Worm (Caenorhabditis elegans) whole organism, mixed stage, embryonic: ENCODE results near the gene srd-55.

Experiments used
- drap-1 ChIP-seq: fragments of 200-800 bp; sonication (Bioruptor generic); optimal IDR thresholded peaks from 3 replicates; lab custom pipeline; 2018; ENCODE audit warnings: mild to moderate bottlenecking, missing genetic modification characterization, missing compliant biosample characterization
- elt-3 ChIP-seq: fragments of 150-350 bp; optimal IDR thresholded peaks from 2 replicates; lab custom pipeline; 2014; ENCODE audit warnings: missing biosample characterization, missing genetic modification characterization
- lin-13 ChIP-seq: fragments of 150-350 bp; optimal IDR thresholded peaks from 2 replicates; lab custom pipeline; 2014; ENCODE audit warnings: missing biosample characterization, missing genetic modification characterization
- mep-1 ChIP-seq: fragments of 150-350 bp; optimal IDR thresholded peaks from 2 replicates; lab custom pipeline; 2017; ENCODE audit warnings: missing biosample characterization, missing genetic modification reagents, missing genetic modification characterization, inconsistent platforms
- pha-4 ChIP-seq: fragments of 150-350 bp; optimal IDR thresholded peaks from 2 replicates; lab custom pipeline; 2018; ENCODE audit warnings: missing biosample characterization, missing genetic modification reagents, missing genetic modification characterization
- sem-2 ChIP-seq: fragments of 200-800 bp; sonication (Bioruptor generic); optimal IDR thresholded peaks from 2 replicates; lab custom pipeline; 2018; ENCODE audit warnings: mild to moderate bottlenecking, missing genetic modification characterization, missing compliant biosample characterization
- unc-120 ChIP-seq: sonication (generic microtip); optimal IDR thresholded peaks from 2 replicates; lab custom pipeline; 2017; ENCODE audit warnings: missing genetic modification characterization, missing compliant biosample characterization; ENCODE audit not compliant: poor library complexity, severe bottlenecking
- unc-62 ChIP-seq: fragments of 150-350 bp; optimal IDR thresholded peaks from 2 replicates; lab custom pipeline; 2014; ENCODE audit warnings: missing biosample characterization, missing genetic modification reagents, missing genetic modification characterization
- ztf-11 ChIP-seq: fragments of 150-350 bp; optimal IDR thresholded peaks from 2 replicates; lab custom pipeline; 2014; ENCODE audit warnings: missing biosample characterization, missing genetic modification characterization

DNA sequence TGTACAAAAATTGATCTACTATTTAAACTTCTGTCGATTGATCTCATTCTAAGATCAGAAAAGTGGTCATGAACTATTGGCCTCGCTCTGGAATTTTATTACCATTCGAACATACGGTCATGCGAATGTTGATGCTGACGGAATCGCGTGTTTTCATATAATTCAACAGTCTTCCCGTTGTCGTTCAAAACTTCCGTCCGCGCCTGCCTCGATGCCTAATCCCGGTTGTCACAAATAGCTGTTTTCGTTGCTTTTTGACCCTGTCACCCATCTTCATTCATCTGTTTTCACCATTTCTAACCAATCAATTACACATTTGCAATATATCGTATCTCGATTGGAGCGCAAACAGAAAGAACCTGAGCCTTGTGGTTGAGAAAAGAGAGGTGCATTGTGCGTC is 14.9 kb upstream of the srd-55 start:
- TF ChIP-seq ztf-11 (no peak), sem-2 (no peak), lin-13 (tag; lab: Kevin White, UChicago) (no peak), drap-1 (GFP tag; lab: Kevin White, UChicago) (no peak), unc-120 (tag; lab: Kevin White, UChicago) (no peak), pha-4 (tag; lab: Kevin White, UChicago) (no peak), mep-1 (no peak), unc-62 (GFP tag; lab: Kevin White, UChicago) (no peak), elt-3 (tag; lab: Kevin White, UChicago) (no peak)
